Fruit fly (Drosophila melanogaster) Kc167 (cell line): ENCODE data around the gene Dfd.

ENCODE experiments used
- Myc ChIP-seq: fragments of >200 bp; optimal IDR thresholded peaks from 2 replicates; lab custom pipeline; 2017; ENCODE audit warnings: missing external identifiers
- h ChIP-seq: fragments of >200 bp; optimal IDR thresholded peaks from 3 replicates; lab custom pipeline; 2018; ENCODE audit warnings: missing external identifiers
- ttk ChIP-seq: sonication (Bioruptor generic); optimal IDR thresholded peaks from 2 replicates; lab custom pipeline; 2017; ENCODE audit warnings: missing external identifiers

DNA sequence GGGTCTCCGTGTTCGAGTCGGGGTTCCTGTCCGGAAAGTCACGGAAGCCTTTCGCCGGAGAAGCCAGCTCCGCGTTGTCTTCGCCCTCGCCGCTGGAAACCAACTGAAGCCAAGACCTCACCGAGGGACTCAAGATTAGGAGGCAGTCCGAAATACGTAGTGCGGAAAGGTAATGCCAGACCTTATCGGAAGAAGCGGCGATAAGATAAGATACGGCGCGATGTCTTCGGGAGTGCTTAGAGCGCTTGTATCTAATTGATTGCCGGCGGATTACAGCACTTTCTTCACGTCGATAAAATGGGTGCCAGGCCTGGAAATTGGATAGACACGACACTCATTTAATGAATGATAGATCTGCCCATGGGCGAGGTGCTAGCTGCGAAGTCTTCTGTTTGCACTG lies 18.2 kb downstream of the Dfd start:
- TF ChIP-seq h (no peak), ttk (lab: Kevin White, UChicago) (no peak), Myc (lab: Kevin White, UChicago) (no peak)
